Fruit fly (Drosophila melanogaster): ENCODE measurements around the gene CG9988.

The CG9988 gene

dm6 chr3R:28633746-28634145 lies 2.5 kb upstream of the CG9988 start (continued):
- no peak for TF ChIP-seq sens-2 (GFP tag; IDR thresholded peaks at IDR 0.05)
- TF ChIP-seq CG10209 (GFP tag; optimal IDR thresholded peaks at IDR 0.05): no peak
- TF ChIP-seq CG12299 (tag; optimal IDR thresholded peaks at IDR 0.05): no peak
- no peak for TF ChIP-seq chinmo (GFP tag; IDR thresholded peaks at IDR 0.05; ENCODE audit: partially characterized antibody)
- no peak for TF ChIP-seq CG4707 (GFP tag; optimal IDR thresholded peaks at IDR 0.05)
- no peak for TF ChIP-seq CG7839 (tag; optimal IDR thresholded peaks at IDR 0.05)
- 0 out of 3 replicates have a peak, but pooled peaks have one; percentile 30 for TF ChIP-seq dysf (GFP tag; IDR thresholded peaks at IDR 0.05)
- TF ChIP-seq sd (tag; optimal IDR thresholded peaks at IDR 0.05): no peak
- TF ChIP-seq nom (GFP tag; optimal IDR thresholded peaks at IDR 0.05): no peak
- TF ChIP-seq Adf1 (GFP tag; IDR thresholded peaks at IDR 0.05): no peak
- no peak for TF ChIP-seq MESR4 (GFP tag; optimal IDR thresholded peaks at IDR 0.05)
- TF ChIP-seq CG9817 (tag; optimal IDR thresholded peaks at IDR 0.05): no peak
- no peak for TF ChIP-seq CG11085 (GFP tag; IDR thresholded peaks at IDR 0.05)
- no peak for TF ChIP-seq peb (GFP tag; IDR thresholded peaks at IDR 0.05)
- TF ChIP-seq trh (GFP tag; optimal IDR thresholded peaks at IDR 0.05): no peak
- TF ChIP-seq CG15514 (GFP tag; optimal IDR thresholded peaks at IDR 0.05): no peak
- TF ChIP-seq cato (GFP tag; optimal IDR thresholded peaks at IDR 0.05; ENCODE audit: borderline replicate concordance): no peak
- no peak for TF ChIP-seq CG10366 (GFP tag; IDR thresholded peaks at IDR 0.05)
- TF ChIP-seq E2f1 (GFP tag; IDR thresholded peaks at IDR 0.05): no peak
- no peak for TF ChIP-seq CG18262 (tag; optimal IDR thresholded peaks at IDR 0.05)
- TF ChIP-seq fru (optimal IDR thresholded peaks at IDR 0.05): no peak
- peak; percentile 38; the same call in 1 of the 3 replicates for TF ChIP-seq CG11695 (GFP tag; IDR thresholded peaks at IDR 0.05)
- TF ChIP-seq sim (GFP tag; IDR thresholded peaks at IDR 0.05): no peak
- TF ChIP-seq fu2 (GFP tag; optimal IDR thresholded peaks at IDR 0.05): no peak
- TF ChIP-seq CG12219 (GFP tag; optimal IDR thresholded peaks at IDR 0.05): no peak
- TF ChIP-seq CG11093 (GFP tag; IDR thresholded peaks at IDR 0.05): no peak
- TF ChIP-seq sqz (GFP tag; optimal IDR thresholded peaks at IDR 0.05): no peak
- TF ChIP-seq ap (GFP tag; IDR thresholded peaks at IDR 0.05): no peak
- no peak for TF ChIP-seq kah (GFP tag; optimal IDR thresholded peaks at IDR 0.05)
- TF ChIP-seq CG17568 (GFP tag; optimal IDR thresholded peaks at IDR 0.05): no peak
- no peak for TF ChIP-seq Dp (GFP tag; optimal IDR thresholded peaks at IDR 0.05)
- TF ChIP-seq jing (GFP tag; optimal IDR thresholded peaks at IDR 0.05): no peak
- no peak for TF ChIP-seq emc (GFP tag; optimal IDR thresholded peaks at IDR 0.05)
- TF ChIP-seq Max (GFP tag; optimal IDR thresholded peaks at IDR 0.05): no peak
- no peak for TF ChIP-seq CG12942 (GFP tag; optimal IDR thresholded peaks at IDR 0.05)
- TF ChIP-seq CG13624 (GFP tag; optimal IDR thresholded peaks at IDR 0.05): no peak
- TF ChIP-seq grau (tag; optimal IDR thresholded peaks at IDR 0.05): peak; percentile 53
- no peak for TF ChIP-seq CG14965 (GFP tag; optimal IDR thresholded peaks at IDR 0.05; ENCODE audit: borderline replicate concordance)
- no peak for TF ChIP-seq TFAM (GFP tag; optimal IDR thresholded peaks at IDR 0.05)
- TF ChIP-seq CG2889 (GFP tag; IDR thresholded peaks at IDR 0.05): no peak
- TF ChIP-seq Xrp1 (GFP tag; IDR thresholded peaks at IDR 0.05): 0 out of 2 replicates have a peak, but pooled peaks have one; percentile 13
- no peak for TF ChIP-seq gcm2 (GFP tag; optimal IDR thresholded peaks at IDR 0.05)
- TF ChIP-seq gfzf (GFP tag; optimal IDR thresholded peaks at IDR 0.05): no peak
- TF ChIP-seq Sox100B (GFP tag; optimal IDR thresholded peaks at IDR 0.05): no peak
- peak; percentile 47 for TF ChIP-seq Med (GFP tag)
- TF ChIP-seq B-H1 (GFP tag; IDR thresholded peaks at IDR 0.05): no peak; the same call in 2 of the 3 replicates
- no peak for TF ChIP-seq ac (GFP tag; optimal IDR thresholded peaks at IDR 0.05)
- no peak for TF ChIP-seq ind (GFP tag; optimal IDR thresholded peaks at IDR 0.05)
- TF ChIP-seq Ptx1 (GFP tag; IDR thresholded peaks at IDR 0.05): peak; percentile 28; the same call in 1 of the 2 replicates
- no peak for TF ChIP-seq crol (GFP tag; IDR thresholded peaks at IDR 0.05)
- TF ChIP-seq tgo (GFP tag; IDR thresholded peaks at IDR 0.05): no peak
- no peak for TF ChIP-seq Hr3 (GFP tag; optimal IDR thresholded peaks at IDR 0.05)

Data from whole organism, embryonic.